Worm (Caenorhabditis elegans): ENCODE measurements around the gene zip-8.

zip-8 gene

ce11 chrIII:6450596-6450995 lies 28.2 kb upstream of the zip-8 start, which contains the start of gene T26A5.6:
Gene T26A5.6 (minus strand): TSS chrIII:6450696.
- TF ChIP-seq flh-1 (GFP tag; optimal IDR thresholded peaks at IDR 0.05), result no peak
- TF ChIP-seq hlh-1 (tag; optimal IDR thresholded peaks at IDR 0.05), result no peak
- no peak for TF ChIP-seq sem-2 (GFP tag; optimal IDR thresholded peaks at IDR 0.05)

ce11 chrIII:6452278-6452677 lies 26.5 kb upstream of the zip-8 start, which contains the start of gene set-1:
Gene set-1 (minus strand): TSS chrIII:6452378.
- TF ChIP-seq ham-2 (GFP tag; optimal IDR thresholded peaks at IDR 0.05) (no peak), drap-1 (GFP tag; optimal IDR thresholded peaks at IDR 0.05) (no peak), mep-1 (tag; optimal IDR thresholded peaks at IDR 0.05) (no peak), M03D4.4 (tag; optimal IDR thresholded peaks at IDR 0.05) (no peak), elt-1 (tag; optimal IDR thresholded peaks at IDR 0.05; ENCODE audit: borderline replicate concordance, insufficient read depth) (no peak), pha-4 (tag; optimal IDR thresholded peaks at IDR 0.05) (no peak), unc-120 (tag; optimal IDR thresholded peaks at IDR 0.05; ENCODE audit: poor library complexity, severe bottlenecking) (no peak), lin-32 (GFP tag; optimal IDR thresholded peaks at IDR 0.05) (no peak), nhr-76 (tag; optimal IDR thresholded peaks at IDR 0.05) (no peak), nhr-2 (tag; optimal IDR thresholded peaks at IDR 0.05) (no peak), sem-2 (GFP tag; optimal IDR thresholded peaks at IDR 0.05) (no peak)

ce11 chrIII:6452683-6453082 lies 26.1 kb upstream of the zip-8 start:
- TF ChIP-seq lin-13 (tag; optimal IDR thresholded peaks at IDR 0.05) (peak; percentile 17), ceh-39 (tag; optimal IDR thresholded peaks at IDR 0.05) (peak; percentile 47), ztf-11 (tag; optimal IDR thresholded peaks at IDR 0.05) (no peak), lsy-2 (tag; optimal IDR thresholded peaks at IDR 0.05) (peak; percentile 24), hlh-1 (tag; optimal IDR thresholded peaks at IDR 0.05) (peak; percentile 63), elt-1 (tag; optimal IDR thresholded peaks at IDR 0.05; ENCODE audit: borderline replicate concordance, insufficient read depth) (no peak), mep-1 (tag; optimal IDR thresholded peaks at IDR 0.05) (peak; percentile 65)

DNA sequence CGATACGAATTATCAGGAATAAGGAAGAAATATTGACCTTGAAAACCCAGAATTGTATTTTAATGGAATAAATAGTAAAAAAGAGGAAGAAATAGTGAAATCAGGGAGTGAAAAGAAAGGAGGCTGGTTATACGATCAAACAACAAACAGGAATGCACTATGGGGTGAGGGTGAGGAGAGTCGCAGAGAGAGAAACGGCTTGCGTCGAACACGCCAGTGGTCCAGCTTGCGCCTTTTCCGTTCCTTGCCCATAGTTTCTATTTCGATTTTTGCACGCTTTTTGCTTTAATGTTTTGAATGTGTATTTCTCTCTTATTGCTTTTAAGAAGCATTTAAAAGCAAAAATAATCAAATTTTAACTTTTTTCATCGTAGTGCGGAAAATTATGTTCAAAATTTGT lies 25.1 kb upstream of the zip-8 start:
- TF ChIP-seq unc-39 (tag; optimal IDR thresholded peaks at IDR 0.05), result no peak
- TF ChIP-seq sem-2 (GFP tag; optimal IDR thresholded peaks at IDR 0.05), result peak; percentile 11
- TF ChIP-seq ceh-43 (GFP tag; optimal IDR thresholded peaks at IDR 0.05), result peak; percentile 7
- no peak for TF ChIP-seq nhr-12 (tag; optimal IDR thresholded peaks at IDR 0.05)
- no peak for TF ChIP-seq tbx-8 (GFP tag; optimal IDR thresholded peaks at IDR 0.05)
- TF ChIP-seq mab-5 (tag; optimal IDR thresholded peaks at IDR 0.05), result no peak
- TF ChIP-seq ces-1 (GFP tag; optimal IDR thresholded peaks at IDR 0.05), result peak; percentile 25
- TF ChIP-seq nhr-237 (tag; optimal IDR thresholded peaks at IDR 0.05), result peak; percentile 85
- TF ChIP-seq lin-32 (GFP tag; optimal IDR thresholded peaks at IDR 0.05), result no peak
- peak; percentile 82 for TF ChIP-seq lsy-2 (tag; optimal IDR thresholded peaks at IDR 0.05)
- TF ChIP-seq sptf-1 (tag; optimal IDR thresholded peaks at IDR 0.05), result peak; percentile 86
- TF ChIP-seq mls-2 (tag; optimal IDR thresholded peaks at IDR 0.05), result peak; percentile 81
- TF ChIP-seq cnd-1 (tag; optimal IDR thresholded peaks at IDR 0.05), result peak; percentile 72
- peak; percentile 67 for TF ChIP-seq unc-120 (tag; optimal IDR thresholded peaks at IDR 0.05; ENCODE audit: poor library complexity, severe bottlenecking)
- TF ChIP-seq ceh-83 (GFP tag; optimal IDR thresholded peaks at IDR 0.05), result peak; percentile 51
- TF ChIP-seq zip-8 (tag; optimal IDR thresholded peaks at IDR 0.05), result no peak
- peak; percentile 83 for TF ChIP-seq lin-13 (tag; optimal IDR thresholded peaks at IDR 0.05)
- no peak for TF ChIP-seq ceh-39 (tag; optimal IDR thresholded peaks at IDR 0.05)
- TF ChIP-seq elt-3 (tag; optimal IDR thresholded peaks at IDR 0.05), result no peak
- TF ChIP-seq drap-1 (GFP tag; optimal IDR thresholded peaks at IDR 0.05), result peak; percentile 63
- TF ChIP-seq flh-1 (GFP tag; optimal IDR thresholded peaks at IDR 0.05), result peak; percentile 6
- TF ChIP-seq ztf-11 (tag; optimal IDR thresholded peaks at IDR 0.05), result peak; percentile 41
- peak; percentile 78 for TF ChIP-seq M03D4.4 (tag; optimal IDR thresholded peaks at IDR 0.05)
- TF ChIP-seq elt-1 (tag; optimal IDR thresholded peaks at IDR 0.05; ENCODE audit: borderline replicate concordance, insufficient read depth), result peak; percentile 35
- peak; percentile 5 for TF ChIP-seq bed-3 (GFP tag; optimal IDR thresholded peaks at IDR 0.05)
- TF ChIP-seq nhr-2 (tag; optimal IDR thresholded peaks at IDR 0.05), result no peak
- TF ChIP-seq nhr-28 (tag; optimal IDR thresholded peaks at IDR 0.05), result no peak
- TF ChIP-seq snpc-4 (tag; optimal IDR thresholded peaks at IDR 0.05), result no peak
- peak; percentile 89 for TF ChIP-seq mep-1 (tag; optimal IDR thresholded peaks at IDR 0.05)
- TF ChIP-seq hlh-1 (tag; optimal IDR thresholded peaks at IDR 0.05), result peak; percentile 37
- peak; percentile 75 for TF ChIP-seq pha-4 (tag; optimal IDR thresholded peaks at IDR 0.05)
- peak; percentile 51 for TF ChIP-seq blmp-1 (tag; optimal IDR thresholded peaks at IDR 0.05)
- TF ChIP-seq ham-2 (GFP tag; optimal IDR thresholded peaks at IDR 0.05), result peak; percentile 75
- no peak for TF ChIP-seq unc-62 (GFP tag; optimal IDR thresholded peaks at IDR 0.05)

Measured in whole organism, mixed stage, embryonic.